Worm (Caenorhabditis elegans): ENCODE data around the gene M03E7.2.

DNA sequence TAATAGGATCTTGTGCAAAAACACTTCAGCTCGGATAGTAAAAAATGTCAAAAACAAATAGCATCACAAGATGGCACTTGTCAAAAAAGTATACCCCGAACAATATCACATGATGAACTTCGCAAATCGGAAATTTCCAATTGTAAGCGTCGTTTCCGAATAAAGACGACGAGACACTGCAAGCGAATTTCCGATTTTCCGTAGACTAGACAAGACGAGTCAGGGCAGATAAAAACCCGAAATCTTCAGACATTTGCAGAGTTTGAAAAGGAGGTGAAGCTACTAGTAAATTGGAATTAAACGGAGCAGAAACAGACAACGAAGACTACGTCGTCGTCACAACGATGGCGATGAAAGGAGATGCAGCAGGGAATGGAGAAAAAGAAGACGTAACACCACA lies 45.7 kb upstream of the M03E7.2 start:
- TF ChIP-seq dao-5 (tag; optimal IDR thresholded peaks at IDR 0.05): no peak
- TF ChIP-seq W03F9.2 (tag; optimal IDR thresholded peaks at IDR 0.05): no peak
- TF ChIP-seq him-1 (tag; optimal IDR thresholded peaks at IDR 0.05): no peak
